Worm (Caenorhabditis elegans) whole organism, midembryonic: ENCODE data around the gene F26A1.19.

Experiments
- T22C8.4 ChIP-seq: fragments of 200-800 bp; sonication (Bioruptor generic); IDR thresholded peaks from 2 replicates; pipeline ENCODE4 v1.3.6; 2022; ENCODE audit warnings: missing genetic modification characterization, missing compliant biosample characterization
- cog-1 ChIP-seq: sonication (generic microtip); optimal IDR thresholded peaks from 2 replicates; lab custom pipeline; 2016; ENCODE audit warnings: missing genetic modification characterization, missing compliant biosample characterization
- flt-1 ChIP-seq: fragments of 200-800 bp; sonication (Bioruptor generic); IDR thresholded peaks from 2 replicates; pipeline ENCODE4 v1.3.6; 2022; ENCODE audit warnings: missing genetic modification characterization, missing compliant biosample characterization
- klf-2 ChIP-seq: fragments of 200-800 bp; sonication (Bioruptor generic); conservative IDR thresholded peaks from 2 replicates; pipeline ENCODE4 v1.3.6; 2022; ENCODE audit warnings: missing genetic modification reagents, missing genetic modification characterization, missing compliant biosample characterization
- med-1 ChIP-seq: sonication (generic microtip); optimal IDR thresholded peaks from 2 replicates; lab custom pipeline; 2017; ENCODE audit warnings: missing genetic modification characterization, mild to moderate bottlenecking, missing compliant biosample characterization, antibody characterized with exemption, missing genetic modification reagents; ENCODE audit not compliant: insufficient read depth
- ref-1 ChIP-seq: fragments of 200-800 bp; sonication (Bioruptor generic); conservative IDR thresholded peaks from 2 replicates; pipeline ENCODE4 v1.3.6; 2022; ENCODE audit warnings: missing genetic modification reagents, missing genetic modification characterization, missing compliant biosample characterization
- tab-1 ChIP-seq: fragments of 200-800 bp; sonication (Bioruptor generic); IDR thresholded peaks from 2 replicates; pipeline ENCODE4 v1.3.6; 2022; ENCODE audit warnings: missing genetic modification characterization, missing compliant biosample characterization
- ztf-23 ChIP-seq: fragments of 200-800 bp; sonication (Bioruptor generic); IDR thresholded peaks from 2 replicates; pipeline ENCODE4 v1.3.6; 2022; ENCODE audit warnings: missing genetic modification reagents, missing genetic modification characterization, missing compliant biosample characterization
- ztf-29 ChIP-seq: fragments of 200-800 bp; sonication (Bioruptor generic); IDR thresholded peaks from 2 replicates; pipeline ENCODE4 v1.3.6; 2022; ENCODE audit warnings: missing genetic modification reagents, missing genetic modification characterization, missing compliant biosample characterization

Gene F26A1.19

DNA sequence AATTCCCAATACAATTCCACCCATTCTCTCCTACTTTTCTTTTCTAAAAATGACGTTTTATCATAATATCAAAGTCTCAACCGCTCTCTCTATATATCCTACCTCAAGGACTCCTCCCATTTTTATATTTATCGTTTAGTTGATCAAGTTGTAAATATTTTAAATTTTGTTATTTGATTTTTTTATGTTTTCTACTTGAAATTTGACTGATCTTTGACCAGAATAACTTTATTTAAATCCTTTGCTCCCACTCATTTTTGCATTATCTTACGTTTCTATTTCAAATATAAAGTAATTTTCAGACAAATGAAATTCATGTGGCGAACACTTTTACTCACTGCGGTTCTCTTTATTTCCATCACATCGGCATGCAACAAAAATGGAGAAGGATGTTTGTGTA lies at the start of gene F26A1.19, which contains the start of gene acbp-7:
TSS of gene F26A1.19 (plus strand) at position 303 of the 400 bp plus-strand sequence.
TSS of gene acbp-7 (plus strand) at position 301 of the 400 bp plus-strand sequence.
- TF ChIP-seq med-1 (GFP tag; lab: Kevin White, UChicago), result no peak
- no peak for TF ChIP-seq T22C8.4 (GFP tag; lab: Robert Waterston, UW)

DNA sequence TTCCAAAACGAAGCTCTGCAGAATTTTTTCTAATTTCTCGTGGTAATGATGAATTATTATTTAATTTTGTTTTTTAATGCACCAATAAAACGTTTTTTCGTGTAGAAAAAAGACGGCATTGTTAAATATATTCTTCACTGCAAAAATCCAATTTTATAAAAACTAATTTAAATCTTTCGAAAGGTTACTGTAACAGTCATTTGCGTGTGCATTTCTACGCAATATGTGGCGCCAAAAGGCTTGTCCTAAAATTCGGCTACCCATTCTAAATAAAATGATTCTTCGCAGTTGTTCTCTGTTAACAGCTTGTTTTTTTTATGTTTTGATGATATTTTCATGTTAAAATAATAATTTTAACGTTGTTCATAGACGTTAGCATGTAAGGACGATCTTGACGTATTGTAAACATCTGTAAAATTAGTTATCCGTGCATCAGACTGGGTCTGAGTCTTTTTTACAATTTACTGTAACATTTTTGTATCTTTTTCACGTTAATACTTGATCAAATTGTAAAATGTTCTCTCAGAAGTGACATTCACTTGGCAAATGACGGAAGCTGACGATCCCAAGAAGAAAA lies 44.9 kb upstream of the F26A1.19 start, which contains the start of gene mip-1:
TSS of gene mip-1 (plus strand) at position 527 of the 577 bp plus-strand sequence.
- TF ChIP-seq med-1 (GFP tag; lab: Kevin White, UChicago) (no peak), klf-2 (GFP tag; lab: Robert Waterston, UW) (no peak), ztf-23 (GFP tag; lab: Robert Waterston, UW) (no peak), flt-1 (GFP tag; lab: Robert Waterston, UW) (no peak), T22C8.4 (GFP tag; lab: Robert Waterston, UW) (no peak), ref-1 (no peak), cog-1 (tag; lab: Kevin White, UChicago) (no peak), ztf-29 (GFP tag; lab: Robert Waterston, UW) (no peak), tab-1 (GFP tag; lab: Robert Waterston, UW) (no peak)

DNA sequence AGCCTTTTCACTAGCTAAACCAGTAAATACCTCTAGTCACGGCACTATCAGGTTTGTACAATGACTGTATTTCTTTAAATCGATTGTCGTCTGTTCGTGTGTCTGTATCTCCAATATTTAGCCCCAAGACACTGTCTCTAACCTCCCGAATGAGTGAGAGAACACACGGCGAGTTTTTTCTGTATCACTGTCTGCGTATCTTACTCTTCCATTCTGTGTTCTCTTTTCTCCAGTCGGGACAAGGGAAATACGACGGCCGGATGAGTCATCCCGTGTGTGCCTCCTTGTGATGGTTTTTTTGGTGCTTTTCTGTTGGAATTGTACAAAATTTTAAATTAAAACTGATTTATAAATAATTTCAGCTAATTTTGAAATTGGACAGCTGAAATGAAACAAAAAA lies 41.5 kb upstream of the F26A1.19 start:
- TF ChIP-seq T22C8.4 (GFP tag; lab: Robert Waterston, UW) (0 out of 2 replicates have a peak, but pooled peaks have one; percentile 27), cog-1 (tag; lab: Kevin White, UChicago) (no peak), ref-1 (no peak)

DNA sequence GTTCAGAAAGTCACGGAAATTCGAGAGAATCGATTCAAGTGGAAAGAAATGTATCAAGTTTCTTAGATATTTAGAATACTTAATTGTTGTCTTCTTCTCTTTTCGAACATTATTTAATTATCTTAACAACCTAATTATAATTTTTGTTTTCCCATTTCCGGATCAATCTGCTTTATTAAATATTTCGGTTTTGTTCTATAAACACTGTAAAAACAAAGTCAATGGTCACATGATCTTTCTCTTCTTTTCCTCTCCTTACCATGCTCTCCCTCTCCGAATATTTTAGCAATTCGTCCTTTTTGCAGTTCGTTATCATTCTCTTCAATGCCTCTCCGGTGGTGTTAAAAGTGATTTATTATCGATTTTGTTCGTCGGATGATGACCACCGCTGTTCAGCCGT lies 41.0 kb upstream of the F26A1.19 start, which contains the start of gene tag-325:
TSS of gene tag-325 (plus strand) at position 301 of the 400 bp plus-strand sequence.
- TF ChIP-seq klf-2 (GFP tag; lab: Robert Waterston, UW), result no peak
- TF ChIP-seq flt-1 (GFP tag; lab: Robert Waterston, UW), result no peak
- no peak for TF ChIP-seq cog-1 (tag; lab: Kevin White, UChicago)
- TF ChIP-seq med-1 (GFP tag; lab: Kevin White, UChicago), result no peak
- TF ChIP-seq ztf-23 (GFP tag; lab: Robert Waterston, UW), result no peak
- TF ChIP-seq T22C8.4 (GFP tag; lab: Robert Waterston, UW), result no peak
- no peak for TF ChIP-seq tab-1 (GFP tag; lab: Robert Waterston, UW)

DNA sequence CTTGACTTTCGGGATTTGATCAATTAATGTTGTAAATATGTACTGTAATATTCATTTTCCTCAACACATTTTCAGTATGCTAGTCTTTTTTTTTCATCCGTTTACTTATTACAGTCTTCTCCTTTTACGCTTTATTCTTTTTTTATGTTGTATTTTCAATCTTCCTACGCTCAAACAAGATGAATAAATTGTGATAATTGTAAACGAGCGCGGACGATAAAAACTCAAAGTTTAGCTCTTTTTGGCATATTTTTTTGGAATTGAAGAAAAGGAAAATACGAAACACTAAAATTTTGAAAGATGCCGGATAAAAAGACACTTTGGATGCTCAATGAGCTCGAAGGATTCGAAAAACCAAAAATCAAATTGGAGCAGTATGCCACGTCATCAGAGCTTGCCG lies 34.8 kb upstream of the F26A1.19 start, which contains the start of gene metl-5:
TSS of gene metl-5 (plus strand) at position 301 of the 400 bp plus-strand sequence.
- no peak for TF ChIP-seq med-1 (GFP tag; lab: Kevin White, UChicago)
- no peak for TF ChIP-seq ref-1
- no peak for TF ChIP-seq T22C8.4 (GFP tag; lab: Robert Waterston, UW)
- no peak for TF ChIP-seq ztf-29 (GFP tag; lab: Robert Waterston, UW)
- no peak for TF ChIP-seq klf-2 (GFP tag; lab: Robert Waterston, UW)
- TF ChIP-seq tab-1 (GFP tag; lab: Robert Waterston, UW), result no peak
- TF ChIP-seq ztf-23 (GFP tag; lab: Robert Waterston, UW), result no peak
- no peak for TF ChIP-seq flt-1 (GFP tag; lab: Robert Waterston, UW)
- no peak for TF ChIP-seq cog-1 (tag; lab: Kevin White, UChicago)

DNA sequence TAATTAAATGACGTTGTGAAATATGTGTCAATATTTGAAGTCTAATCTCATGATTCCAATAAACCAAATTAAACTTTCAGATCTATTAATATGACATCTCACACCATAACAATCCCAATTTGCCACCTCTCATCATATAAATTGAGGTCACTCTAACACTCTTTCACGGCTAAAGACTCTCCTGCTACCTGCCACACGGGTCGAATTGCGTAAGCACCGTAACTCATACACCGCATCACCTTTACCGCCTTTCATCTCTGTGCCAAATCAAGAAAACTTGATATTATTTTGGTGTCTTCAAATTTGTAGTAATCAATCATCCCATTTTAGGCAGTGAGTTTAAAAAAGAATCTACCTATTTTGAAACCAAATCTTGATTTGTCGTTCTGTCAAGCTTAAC lies 31.2 kb upstream of the F26A1.19 start:
- no peak for TF ChIP-seq ref-1
- no peak for TF ChIP-seq cog-1 (tag; lab: Kevin White, UChicago)
- no peak for TF ChIP-seq tab-1 (GFP tag; lab: Robert Waterston, UW)
- TF ChIP-seq ztf-23 (GFP tag; lab: Robert Waterston, UW), result no peak
- TF ChIP-seq flt-1 (GFP tag; lab: Robert Waterston, UW), result no peak
- TF ChIP-seq med-1 (GFP tag; lab: Kevin White, UChicago), result no peak
- no peak for TF ChIP-seq T22C8.4 (GFP tag; lab: Robert Waterston, UW)

DNA sequence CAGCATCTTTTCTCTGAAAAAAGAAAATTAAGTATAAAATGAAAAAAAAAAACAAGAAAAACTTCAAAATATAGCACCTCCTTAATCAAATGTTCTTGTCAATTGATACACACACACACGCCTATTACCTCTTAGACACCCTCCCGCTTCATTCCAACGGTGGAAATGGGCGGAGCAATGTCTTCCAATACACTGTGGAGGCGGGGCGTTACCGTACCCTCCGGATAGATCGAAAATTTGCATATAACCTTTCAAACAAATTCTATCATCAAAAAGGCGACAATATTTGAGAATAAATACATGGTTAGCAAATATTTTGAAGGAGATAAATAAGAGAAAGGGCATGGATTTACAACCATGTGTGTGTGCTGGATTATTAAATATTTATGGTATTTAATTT lies 29.4 kb upstream of the F26A1.19 start:
- no peak for TF ChIP-seq flt-1 (GFP tag; lab: Robert Waterston, UW)
- TF ChIP-seq tab-1 (GFP tag; lab: Robert Waterston, UW), result no peak
- TF ChIP-seq klf-2 (GFP tag; lab: Robert Waterston, UW), result no peak
- no peak for TF ChIP-seq med-1 (GFP tag; lab: Kevin White, UChicago)

DNA sequence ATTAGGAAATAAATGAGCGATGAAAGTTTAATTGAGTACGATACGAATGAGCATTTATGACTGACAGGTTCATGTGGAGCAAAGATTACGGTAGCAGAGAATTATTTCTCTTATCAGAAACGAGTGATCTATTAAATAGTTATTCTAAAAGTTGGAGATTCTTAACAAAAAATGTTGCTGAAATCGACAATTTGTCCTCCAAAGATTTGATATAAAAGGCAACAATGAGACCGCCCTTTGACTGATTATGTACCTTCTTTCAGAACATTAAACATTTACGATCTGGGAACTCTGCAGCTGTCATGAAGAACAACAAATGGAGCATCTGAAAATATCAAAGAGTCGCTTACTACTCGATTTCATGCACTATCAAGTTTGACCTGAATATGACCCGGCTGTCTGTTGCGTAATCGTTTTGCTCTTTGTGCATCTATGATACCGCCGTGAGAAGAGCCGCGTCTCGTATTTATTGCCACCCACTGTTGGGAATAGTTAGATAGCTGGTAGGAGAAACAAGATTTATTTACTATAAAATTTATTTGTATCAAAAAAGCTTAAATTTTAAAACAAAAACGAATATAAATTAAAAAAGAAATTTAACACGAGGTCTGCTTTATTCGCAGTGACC lies 27.9 kb upstream of the F26A1.19 start, which contains the start of gene pal-1:
TSS of gene pal-1 (minus strand) at position 51 of the 628 bp plus-strand sequence.
- TF ChIP-seq T22C8.4 (GFP tag; lab: Robert Waterston, UW) (no peak), ztf-29 (GFP tag; lab: Robert Waterston, UW) (no peak), cog-1 (tag; lab: Kevin White, UChicago) (no peak), klf-2 (GFP tag; lab: Robert Waterston, UW) (no peak), ref-1 (no peak), tab-1 (GFP tag; lab: Robert Waterston, UW) (no peak), ztf-23 (GFP tag; lab: Robert Waterston, UW) (no peak), med-1 (GFP tag; lab: Kevin White, UChicago) (no peak), flt-1 (GFP tag; lab: Robert Waterston, UW) (no peak)

DNA sequence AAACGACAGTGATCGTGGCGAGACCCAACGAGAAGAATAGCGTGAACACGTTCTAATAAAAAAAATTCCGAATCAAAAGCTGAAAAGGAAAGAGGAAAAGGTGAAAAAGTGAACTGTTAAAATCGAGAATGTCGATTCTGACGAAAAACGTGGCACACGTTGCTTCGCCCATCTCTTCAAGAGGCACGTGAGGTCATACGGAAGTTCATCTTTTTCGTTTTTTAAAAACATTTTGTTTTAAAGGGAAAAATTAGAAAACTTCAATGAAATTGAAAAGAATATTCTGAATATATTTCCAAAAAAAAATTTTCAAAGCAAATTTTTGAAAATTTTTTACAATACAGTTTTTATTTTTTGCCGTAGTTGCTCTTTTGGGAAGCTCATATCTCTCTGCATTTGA lies 26.3 kb upstream of the F26A1.19 start, which contains the start of gene C38D4.7:
TSS of gene C38D4.7 (minus strand) at position 101 of the 400 bp plus-strand sequence.
- TF ChIP-seq cog-1 (tag; lab: Kevin White, UChicago), result no peak
- TF ChIP-seq T22C8.4 (GFP tag; lab: Robert Waterston, UW), result no peak
- no peak for TF ChIP-seq ztf-23 (GFP tag; lab: Robert Waterston, UW)
- no peak for TF ChIP-seq klf-2 (GFP tag; lab: Robert Waterston, UW)
- TF ChIP-seq flt-1 (GFP tag; lab: Robert Waterston, UW), result no peak
- no peak for TF ChIP-seq ztf-29 (GFP tag; lab: Robert Waterston, UW)
- no peak for TF ChIP-seq tab-1 (GFP tag; lab: Robert Waterston, UW)
